Fruit fly (Drosophila melanogaster): ENCODE data around the gene CG45067.
A peak's percentile ranks its signal among the peaks of the same experiment; 100 is the strongest.

CG45067 gene

dm6 chr3L:3127544-3127943 is 13.3 kb upstream of the CG45067 start, which contains the start of gene promL (continued):
- TF ChIP-seq CkIIα-i1 (GFP tag; IDR thresholded peaks at IDR 0.05): no peak
- no peak for TF ChIP-seq gsb (GFP tag; IDR thresholded peaks at IDR 0.05)
- peak; percentile 63 for TF ChIP-seq CG32532 (GFP tag; IDR thresholded peaks at IDR 0.05)
- no peak for TF ChIP-seq CG12155 (GFP tag; optimal IDR thresholded peaks at IDR 0.05)
- peak; percentile 2 for TF ChIP-seq CG2202 (tag; optimal IDR thresholded peaks at IDR 0.05)
- no peak for TF ChIP-seq CG14667 (GFP tag; IDR thresholded peaks at IDR 0.05)
- TF ChIP-seq HLHmδ (GFP tag; optimal IDR thresholded peaks at IDR 0.05): no peak
- no peak for TF ChIP-seq CG17802 (tag; optimal IDR thresholded peaks at IDR 0.05)
- no peak for TF ChIP-seq ap (GFP tag; IDR thresholded peaks at IDR 0.05)
- TF ChIP-seq CG4707 (GFP tag; optimal IDR thresholded peaks at IDR 0.05): peak; percentile 46
- TF ChIP-seq sqz (GFP tag; optimal IDR thresholded peaks at IDR 0.05): peak; percentile 40
- TF ChIP-seq CG10462 (GFP tag; optimal IDR thresholded peaks at IDR 0.05): peak; percentile 48
- TF ChIP-seq MTF-1 (GFP tag; optimal IDR thresholded peaks at IDR 0.05; ENCODE audit: borderline replicate concordance): peak; percentile 55
- peak; percentile 50 for TF ChIP-seq CG18262 (tag; optimal IDR thresholded peaks at IDR 0.05)
- peak; percentile 73 for TF ChIP-seq CG13894 (tag; optimal IDR thresholded peaks at IDR 0.05)
- TF ChIP-seq shn (GFP tag; optimal IDR thresholded peaks at IDR 0.05): peak; percentile 8
- TF ChIP-seq Lim3 (GFP tag; IDR thresholded peaks at IDR 0.05): no peak
- TF ChIP-seq CG12391 (tag; optimal IDR thresholded peaks at IDR 0.05): peak; percentile 63
- TF ChIP-seq CG30431 (GFP tag; optimal IDR thresholded peaks at IDR 0.05): no peak
- peak; percentile 60; the same call in 1 of the 3 replicates for TF ChIP-seq CG17361 (GFP tag; IDR thresholded peaks at IDR 0.05)
- peak; percentile 71 for TF ChIP-seq sug (tag; optimal IDR thresholded peaks at IDR 0.05)
- TF ChIP-seq ken (GFP tag; IDR thresholded peaks at IDR 0.05): no peak
- TF ChIP-seq CG18619 (GFP tag; optimal IDR thresholded peaks at IDR 0.05): peak; percentile 64
- TF ChIP-seq bbx (GFP tag; IDR thresholded peaks at IDR 0.05; ENCODE audit: partially characterized antibody): peak; percentile 72
- TF ChIP-seq pan (optimal IDR thresholded peaks at IDR 0.05): no peak
- TF ChIP-seq pan (GFP tag; optimal IDR thresholded peaks at IDR 0.05 in 1 of 2, IDR thresholded peaks at IDR 0.05 in 1 of 2): peak in 1 of 2 experiments; percentile 30
- peak; percentile 50 for TF ChIP-seq Fer2 (tag; optimal IDR thresholded peaks at IDR 0.05)
- peak; percentile 17; the same call in 1 of the 2 replicates for TF ChIP-seq Scr (GFP tag; IDR thresholded peaks at IDR 0.05; ENCODE audit: partially characterized antibody)
- TF ChIP-seq CG2120 (GFP tag; optimal IDR thresholded peaks at IDR 0.05): peak; percentile 14
- peak; percentile 32; the same call in 1 of the 2 replicates for TF ChIP-seq Ptx1 (GFP tag; IDR thresholded peaks at IDR 0.05)
- no peak for TF ChIP-seq jing (GFP tag; optimal IDR thresholded peaks at IDR 0.05)
- TF ChIP-seq CG8924 (tag; optimal IDR thresholded peaks at IDR 0.05): peak; percentile 63
- peak; percentile 49 for TF ChIP-seq CG4328 (GFP tag; optimal IDR thresholded peaks at IDR 0.05)
- peak; percentile 32 for TF ChIP-seq disco-r (GFP tag; optimal IDR thresholded peaks at IDR 0.05)
- TF ChIP-seq vvl (GFP tag; IDR thresholded peaks at IDR 0.05): peak; percentile 68
- TF ChIP-seq tll (GFP tag; optimal IDR thresholded peaks at IDR 0.05): no peak
- peak in 1 of 2 experiments; percentile 48 for TF ChIP-seq Eip74EF (GFP tag; optimal IDR thresholded peaks at IDR 0.05)
- TF ChIP-seq sob (GFP tag; IDR thresholded peaks at IDR 0.05): peak; percentile 47; the same call in 1 of the 2 replicates
- TF ChIP-seq CG3838 (GFP tag; optimal IDR thresholded peaks at IDR 0.05): peak; percentile 15
- no peak for TF ChIP-seq CG11093 (GFP tag; IDR thresholded peaks at IDR 0.05)
- TF ChIP-seq Opbp (GFP tag; IDR thresholded peaks at IDR 0.05; ENCODE audit: partially characterized antibody): peak; percentile 61; the same call in 2 of the 3 replicates
- no peak for TF ChIP-seq CG17612 (GFP tag; IDR thresholded peaks at IDR 0.05)
- TF ChIP-seq dpn (GFP tag; optimal IDR thresholded peaks at IDR 0.05): peak in 1 of 2 experiments; percentile 43
- no peak for TF ChIP-seq fru (optimal IDR thresholded peaks at IDR 0.05)
- no peak for TF ChIP-seq ro (GFP tag; IDR thresholded peaks at IDR 0.05)
- no peak for TF ChIP-seq schlank (tag; optimal IDR thresholded peaks at IDR 0.05)
- peak; percentile 66 for TF ChIP-seq nom (GFP tag; optimal IDR thresholded peaks at IDR 0.05)
- 0 out of 2 replicates have a peak, but pooled peaks have one; percentile 12 for TF ChIP-seq ara (GFP tag; IDR thresholded peaks at IDR 0.05)
- TF ChIP-seq CG2678 (tag; optimal IDR thresholded peaks at IDR 0.05): peak; percentile 41
- peak in 1 of 3 experiments; percentile 86 for TF ChIP-seq Stat92E (GFP tag; optimal IDR thresholded peaks at IDR 0.05)

Data from whole organism, embryonic.